Worm (Caenorhabditis elegans) whole organism, late embryonic: Measurements from ENCODE around the gene lpd-7.

Experiments used
- F13H6.1 ChIP-seq: sonication (generic microtip); optimal IDR thresholded peaks from 2 replicates; lab custom pipeline; 2016; ENCODE audit warnings: missing genetic modification characterization, missing compliant biosample characterization
- ceh-2 ChIP-seq: sonication (generic microtip); optimal IDR thresholded peaks from 2 replicates; lab custom pipeline; 2016; ENCODE audit warnings: missing genotype, missing genetic modification characterization, missing compliant biosample characterization
- ceh-34 ChIP-seq: sonication (generic microtip); optimal IDR thresholded peaks from 2 replicates; lab custom pipeline; 2016; ENCODE audit warnings: mild to moderate bottlenecking, missing genetic modification characterization, missing compliant biosample characterization
- ets-4 ChIP-seq: sonication (generic microtip); optimal IDR thresholded peaks from 2 replicates; lab custom pipeline; 2016; ENCODE audit warnings: missing genetic modification characterization, missing compliant biosample characterization
- nhr-11 ChIP-seq: fragments of 150-350 bp; optimal IDR thresholded peaks from 2 replicates; lab custom pipeline; 2014; ENCODE audit warnings: missing biosample characterization, missing genetic modification characterization

DNA sequence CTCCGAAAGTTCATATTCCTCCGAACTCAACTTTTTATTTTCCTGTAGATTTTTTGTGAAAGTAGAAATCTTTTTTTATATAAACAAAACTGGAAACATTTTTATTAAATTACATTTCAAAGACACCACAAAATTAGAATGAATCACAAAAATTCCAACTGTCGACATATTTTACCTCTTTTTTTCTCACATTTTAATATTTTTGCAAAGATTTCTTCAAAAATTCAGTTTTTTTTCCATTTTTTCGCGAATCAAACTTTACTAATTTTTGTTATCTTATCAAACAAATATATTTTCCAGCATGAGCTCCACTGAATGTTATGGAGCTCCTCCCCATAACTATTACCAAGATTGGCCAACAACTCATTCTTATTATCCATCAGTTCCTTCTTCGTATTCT, 17.8 kb upstream of the lpd-7 start, which contains the start of gene ceh-13:
- no peak for TF ChIP-seq ceh-2 (tag; lab: Kevin White, UChicago)
- no peak for TF ChIP-seq F13H6.1 (tag; lab: Kevin White, UChicago)
- TF ChIP-seq ceh-34 (tag; lab: Kevin White, UChicago) = no peak
- TF ChIP-seq ets-4 (tag; lab: Kevin White, UChicago) = no peak
- no peak for TF ChIP-seq nhr-11 (tag; lab: Kevin White, UChicago)
